Fruit fly (Drosophila melanogaster): ENCODE data around the gene RpS9.

dm6 chr3L:9549690-9550303, 38.5 kb upstream of the RpS9 start:
- TF ChIP-seq psq (optimal IDR thresholded peaks at IDR 0.05) (no peak), insv (optimal IDR thresholded peaks at IDR 0.05) (no peak), h (optimal IDR thresholded peaks at IDR 0.05) (no peak), ttk (optimal IDR thresholded peaks at IDR 0.05) (no peak)

Data from Kc167 (cell line).